Fruit fly (Drosophila melanogaster) whole organism, embryonic: ENCODE data around the gene CG11052.

Source experiments
- B-H1 ChIP-seq: fragments of 200-800 bp; sonication (Bioruptor generic); IDR thresholded peaks from 3 replicates; pipeline ENCODE4 v1.3.6; 2022; ENCODE audit warnings: missing biosample characterization, missing genetic modification characterization
- CG10321 ChIP-seq: fragments of 200-800 bp; sonication (Bioruptor generic); IDR thresholded peaks from 2 replicates; pipeline ENCODE4 v1.3.6; 2022; ENCODE audit warnings: missing biosample characterization, missing genetic modification characterization
- CG10543 ChIP-seq: fragments of 200-800 bp; sonication (Bioruptor generic); optimal IDR thresholded peaks from 3 replicates; lab custom pipeline; 2017; ENCODE audit warnings: missing biosample characterization, mild to moderate bottlenecking, missing genetic modification characterization, moderate library complexity
- CG12769 ChIP-seq: fragments of 200-800 bp; sonication (Bioruptor generic); optimal IDR thresholded peaks from 2 replicates; lab custom pipeline; 2019; ENCODE audit warnings: missing biosample characterization, mild to moderate bottlenecking, missing genetic modification characterization, moderate library complexity
- CG12942 ChIP-seq: fragments of 200-800 bp; sonication (Bioruptor generic); optimal IDR thresholded peaks from 3 replicates; lab custom pipeline; 2016; ENCODE audit warnings: missing biosample characterization, missing genetic modification characterization
- CG13296 ChIP-seq: fragments of 200-800 bp; sonication (Bioruptor generic); optimal IDR thresholded peaks from 3 replicates; lab custom pipeline; 2018; ENCODE audit warnings: missing biosample characterization, mild to moderate bottlenecking, missing genetic modification characterization
- CG13624 ChIP-seq: fragments of 200-800 bp; sonication (Bioruptor generic); optimal IDR thresholded peaks from 2 replicates; lab custom pipeline; 2016; ENCODE audit warnings: missing biosample characterization, missing genetic modification characterization
- CG13894 ChIP-seq: fragments of 200-800 bp; sonication (Bioruptor generic); optimal IDR thresholded peaks from 3 replicates; lab custom pipeline; 2018; ENCODE audit warnings: missing biosample characterization, mild to moderate bottlenecking, missing genetic modification characterization, moderate library complexity
- CG14050 ChIP-seq: fragments of 200-800 bp; sonication (Bioruptor generic); IDR thresholded peaks from 3 replicates; pipeline ENCODE4 v1.3.6; 2022; ENCODE audit warnings: missing biosample characterization, missing genetic modification characterization
- CG14667 ChIP-seq: fragments of 200-800 bp; sonication (Bioruptor generic); IDR thresholded peaks from 2 replicates; pipeline ENCODE4 v1.3.6; 2022; ENCODE audit warnings: missing biosample characterization, missing genetic modification characterization
- CG14860 ChIP-seq: fragments of 200-800 bp; sonication (Bioruptor generic); IDR thresholded peaks from 3 replicates; pipeline ENCODE4 v1.3.6; 2022; ENCODE audit warnings: missing biosample characterization, missing genetic modification characterization; ENCODE audit not compliant: partially characterized antibody
- CG15601 ChIP-seq: fragments of 200-800 bp; sonication (Bioruptor generic); optimal IDR thresholded peaks from 3 replicates; lab custom pipeline; 2019; ENCODE audit warnings: missing biosample characterization, mild to moderate bottlenecking, missing genetic modification characterization, moderate library complexity
- CG1602 ChIP-seq: fragments of 200-800 bp; sonication (Bioruptor generic); optimal IDR thresholded peaks from 3 replicates; lab custom pipeline; 2016; ENCODE audit warnings: missing biosample characterization, missing genetic modification characterization
- CG2678 ChIP-seq: fragments of 200-800 bp; sonication (Bioruptor generic); optimal IDR thresholded peaks from 3 replicates; lab custom pipeline; 2019; ENCODE audit warnings: missing biosample characterization, mild to moderate bottlenecking, missing genetic modification characterization, moderate library complexity
- CG34224 ChIP-seq: fragments of 200-800 bp; sonication (Bioruptor generic); IDR thresholded peaks from 3 replicates; pipeline ENCODE4 v1.3.6; 2022; ENCODE audit warnings: missing biosample characterization, missing genetic modification characterization; ENCODE audit not compliant: partially characterized antibody
- CG6765 ChIP-seq: fragments of 200-800 bp; sonication (Bioruptor generic); optimal IDR thresholded peaks from 3 replicates; lab custom pipeline; 2017; ENCODE audit warnings: missing biosample characterization, mild to moderate bottlenecking, missing genetic modification characterization
- CG6854 ChIP-seq: fragments of 200-800 bp; sonication (Bioruptor generic); optimal IDR thresholded peaks from 3 replicates; lab custom pipeline; 2017; ENCODE audit warnings: missing biosample characterization, mild to moderate bottlenecking, missing genetic modification characterization
- CG8359 ChIP-seq: fragments of 200-800 bp; sonication (Bioruptor generic); optimal IDR thresholded peaks from 2 replicates; lab custom pipeline; 2017; ENCODE audit warnings: missing biosample characterization, mild to moderate bottlenecking, missing genetic modification characterization, borderline replicate concordance
- CG8924 ChIP-seq: fragments of 200-800 bp; optimal IDR thresholded peaks from 3 replicates; lab custom pipeline; 2019; ENCODE audit warnings: missing biosample characterization, mild to moderate bottlenecking, missing genetic modification characterization, moderate library complexity
- CG9215 ChIP-seq: fragments of 200-800 bp; sonication (Bioruptor generic); IDR thresholded peaks from 2 replicates; pipeline ENCODE4 v1.3.6; 2022; ENCODE audit warnings: missing biosample characterization, missing genetic modification characterization
- CG9437 ChIP-seq: fragments of 200-800 bp; sonication (Bioruptor generic); optimal IDR thresholded peaks from 2 replicates; lab custom pipeline; 2018; ENCODE audit warnings: missing biosample characterization, mild to moderate bottlenecking, missing genetic modification characterization
- CrebB ChIP-seq: fragments of 200-800 bp; sonication (Bioruptor generic); optimal IDR thresholded peaks from 3 replicates; lab custom pipeline; 2018; ENCODE audit warnings: missing biosample characterization, mild to moderate bottlenecking, missing genetic modification characterization
- D ChIP-seq, 2 experiments: fragments of 200-800 bp in 1 of 2; fragments of >200 bp in 1 of 2; sonication (Bioruptor generic) in 1 of 2; optimal IDR thresholded peaks; 2 replicates in 1 of 2; 3 replicates in 1 of 2; lab custom pipeline; 2017; ENCODE audit warnings: mild to moderate bottlenecking in 1 of 2, missing biosample characterization in 1 of 2, missing genetic modification characterization in 1 of 2, missing genetic modification reagents in 1 of 2
- Deaf1 ChIP-seq: fragments of 200-800 bp; optimal IDR thresholded peaks from 3 replicates; lab custom pipeline; 2019; ENCODE audit warnings: missing biosample characterization, mild to moderate bottlenecking, missing genetic modification characterization, moderate library complexity
- Dll ChIP-seq: fragments of 200-800 bp; sonication (Bioruptor generic); IDR thresholded peaks from 4 replicates; pipeline ENCODE4 v1.3.6; 2022; ENCODE audit warnings: missing biosample characterization, missing genetic modification characterization; ENCODE audit not compliant: partially characterized antibody
- Elba2 ChIP-seq: fragments of 200-800 bp; sonication (Bioruptor generic); optimal IDR thresholded peaks from 3 replicates; lab custom pipeline; 2016; ENCODE audit warnings: missing biosample characterization, missing genetic modification characterization
- Lhr ChIP-seq: fragments of 200-800 bp; sonication (Bioruptor generic); optimal IDR thresholded peaks from 3 replicates; lab custom pipeline; 2017; ENCODE audit warnings: mild to moderate bottlenecking, missing biosample characterization, missing genetic modification reagents, missing genetic modification characterization
- Med ChIP-seq: fragments of 200-800 bp; sonication (Bioruptor generic); peaks from one replicate; lab custom pipeline; 2016; ENCODE audit warnings: missing biosample characterization, missing genetic modification characterization, mild to moderate bottlenecking, inconsistent platforms, moderate library complexity
- ac ChIP-seq: fragments of 200-800 bp; sonication (Bioruptor generic); optimal IDR thresholded peaks from 3 replicates; lab custom pipeline; 2017; ENCODE audit warnings: missing biosample characterization, mild to moderate bottlenecking, missing genetic modification characterization
- cato ChIP-seq: fragments of 200-800 bp; sonication (Bioruptor generic); optimal IDR thresholded peaks from 2 replicates; lab custom pipeline; 2016; ENCODE audit warnings: missing biosample characterization, missing genetic modification characterization, borderline replicate concordance
- chinmo ChIP-seq: fragments of 200-800 bp; sonication (Bioruptor generic); IDR thresholded peaks from 4 replicates; pipeline ENCODE4 v1.3.6; 2022; ENCODE audit warnings: missing biosample characterization, missing genetic modification characterization; ENCODE audit not compliant: partially characterized antibody
- ci ChIP-seq: fragments of 200-800 bp; sonication (Bioruptor generic); IDR thresholded peaks from 3 replicates; pipeline ENCODE4 v1.3.6; 2022; ENCODE audit warnings: missing biosample characterization, missing genetic modification characterization
- corto ChIP-seq: fragments of 200-800 bp; sonication (Bioruptor generic); optimal IDR thresholded peaks from 2 replicates; lab custom pipeline; 2016; ENCODE audit warnings: missing biosample characterization, mild to moderate bottlenecking, missing genetic modification characterization, moderate library complexity
- grau ChIP-seq: fragments of 200-800 bp; optimal IDR thresholded peaks from 3 replicates; lab custom pipeline; 2019; ENCODE audit warnings: missing biosample characterization, mild to moderate bottlenecking, missing genetic modification characterization, moderate library complexity
- gt ChIP-seq: fragments of 200-800 bp; sonication (Bioruptor generic); IDR thresholded peaks from 2 replicates; pipeline ENCODE4 v1.3.6; 2022; ENCODE audit warnings: missing biosample characterization, missing genetic modification characterization
- lola ChIP-seq, 3 experiments: fragments of >200 bp in 2 of 3; fragments of 200-800 bp in 1 of 3; sonication (Bioruptor generic) in 1 of 3; optimal IDR thresholded peaks; 2 replicates each; lab custom pipeline; 2017 to 2019; ENCODE audit warnings: missing biosample characterization in 3 of 3, missing genetic modification characterization in 3 of 3, mild to moderate bottlenecking in 1 of 3, moderate library complexity in 1 of 3
- luna ChIP-seq: fragments of 200-800 bp; sonication (Bioruptor generic); optimal IDR thresholded peaks from 2 replicates; lab custom pipeline; 2016; ENCODE audit warnings: missing biosample characterization, missing genetic modification characterization
- nmo ChIP-seq: fragments of 200-800 bp; sonication (Bioruptor generic); optimal IDR thresholded peaks from 2 replicates; lab custom pipeline; 2018; ENCODE audit warnings: missing biosample characterization, mild to moderate bottlenecking, missing genetic modification characterization, moderate library complexity
- pros ChIP-seq: fragments of 200-800 bp; sonication (Bioruptor generic); optimal IDR thresholded peaks from 3 replicates; lab custom pipeline; 2019; ENCODE audit warnings: missing biosample characterization, mild to moderate bottlenecking, missing genetic modification characterization, moderate library complexity
- ro ChIP-seq: fragments of 200-800 bp; sonication (Bioruptor generic); IDR thresholded peaks from 2 replicates; pipeline ENCODE4 v1.3.6; 2022; ENCODE audit warnings: missing biosample characterization, missing genetic modification characterization
- row ChIP-seq: fragments of 200-800 bp; sonication (Bioruptor generic); IDR thresholded peaks from 3 replicates; pipeline ENCODE4 v1.3.6; 2022; ENCODE audit warnings: missing biosample characterization, missing genetic modification characterization
- sr ChIP-seq: fragments of 200-800 bp; sonication (Bioruptor generic); IDR thresholded peaks from 3 replicates; pipeline ENCODE4 v1.3.6; 2022; ENCODE audit warnings: missing biosample characterization, missing genetic modification characterization
- stc ChIP-seq: fragments of 200-800 bp; sonication (Bioruptor generic); IDR thresholded peaks from 2 replicates; pipeline ENCODE4 v1.3.6; 2022; ENCODE audit warnings: missing biosample characterization, missing genetic modification characterization
- stwl ChIP-seq: fragments of 200-800 bp; sonication (Bioruptor generic); optimal IDR thresholded peaks from 3 replicates; lab custom pipeline; 2018; ENCODE audit warnings: missing biosample characterization, mild to moderate bottlenecking, missing genetic modification characterization, moderate library complexity
- trem ChIP-seq: fragments of 200-800 bp; optimal IDR thresholded peaks from 3 replicates; lab custom pipeline; 2019; ENCODE audit warnings: missing biosample characterization, mild to moderate bottlenecking, missing genetic modification characterization, moderate library complexity
- wek ChIP-seq: fragments of 200-800 bp; sonication (Bioruptor generic); optimal IDR thresholded peaks from 3 replicates; lab custom pipeline; 2018; ENCODE audit warnings: missing biosample characterization, mild to moderate bottlenecking, missing genetic modification characterization, moderate library complexity
- z ChIP-seq: fragments of 200-800 bp; sonication (Bioruptor generic); IDR thresholded peaks from 3 replicates; pipeline ENCODE4 v1.3.6; 2022; ENCODE audit warnings: missing biosample characterization, missing genetic modification characterization

Gene CG11052

DNA sequence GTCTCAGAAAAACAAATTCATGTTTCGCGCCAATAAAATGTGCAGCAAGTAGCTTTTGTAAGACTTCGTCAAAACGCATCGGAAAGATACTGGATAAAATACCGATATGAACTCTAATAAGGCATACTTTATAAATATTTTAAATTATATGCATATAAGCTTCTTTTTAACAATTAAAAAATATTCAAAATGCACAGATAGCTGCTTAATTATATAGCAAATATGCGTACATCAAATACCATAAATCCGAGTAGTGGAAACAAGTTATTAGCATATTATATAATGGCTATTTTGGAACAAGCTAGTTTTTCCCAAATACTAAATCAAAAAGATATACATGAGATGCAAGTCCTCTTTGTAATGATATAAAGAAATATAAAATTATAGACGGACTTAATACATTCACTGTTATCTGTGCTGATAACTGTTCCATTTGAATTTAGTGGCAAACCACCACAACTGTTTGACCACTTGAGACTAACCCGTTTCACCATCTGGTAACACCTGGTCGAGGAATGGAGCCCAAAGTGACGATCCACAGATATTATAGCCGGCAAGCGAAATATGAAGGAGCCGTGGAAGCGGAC lies 9.5 kb downstream of the CG11052 start, which contains the start of gene PIG-H (continued):
- peak; percentile 55 for TF ChIP-seq nmo
- no peak for TF ChIP-seq luna (GFP tag; lab: Kevin White, UChicago)
- no peak for TF ChIP-seq CG8359 (GFP tag; lab: Kevin White, UChicago)
- peak; percentile 28 for TF ChIP-seq stwl
- peak; percentile 44 for TF ChIP-seq CG15601 (tag; lab: Kevin White, UChicago)
- TF ChIP-seq CG2678 (tag; lab: Kevin White, UChicago) = peak; percentile 14
- no peak for TF ChIP-seq CG14667 (GFP tag; lab: Robert Waterston, UW)
- TF ChIP-seq CG1602 (GFP tag; lab: Kevin White, UChicago) = peak; percentile 10
- TF ChIP-seq corto = no peak
- TF ChIP-seq row (GFP tag; lab: Robert Waterston, UW) = peak; percentile 46; the same call in 1 of the 3 replicates
- TF ChIP-seq Lhr (GFP tag; lab: Kevin White, UChicago) = peak; percentile 70
- peak in 1 of 3 experiments; percentile 22 for TF ChIP-seq lola (GFP tag; optimal IDR thresholded peaks at IDR 0.05; lab: Kevin White, UChicago)
- TF ChIP-seq CG14860 = no peak
- TF ChIP-seq trem = peak; percentile 40
- no peak for TF ChIP-seq gt (GFP tag; lab: Robert Waterston, UW)
- TF ChIP-seq grau (tag; lab: Kevin White, UChicago) = peak; percentile 20
- TF ChIP-seq CG8924 = no peak
- TF ChIP-seq ac (GFP tag; lab: Kevin White, UChicago) = no peak

dm6 chr3R:7998778-7999177 lies 10.3 kb downstream of the CG11052 start:
- peak; percentile 69 for TF ChIP-seq CG13894 (tag; lab: Kevin White, UChicago)
- peak; percentile 57 for TF ChIP-seq pros
- no peak for TF ChIP-seq CrebB (tag; lab: Kevin White, UChicago)
- peak; percentile 20 for TF ChIP-seq Deaf1 (tag; lab: Kevin White, UChicago)
- no peak for TF ChIP-seq CG14050
- TF ChIP-seq CG12769 (tag; lab: Kevin White, UChicago) = peak; percentile 57
- TF ChIP-seq Med (GFP tag; lab: Kevin White, UChicago) = peak; percentile 27
- no peak for TF ChIP-seq CG12942
- TF ChIP-seq z (GFP tag; lab: Robert Waterston, UW) = no peak

DNA sequence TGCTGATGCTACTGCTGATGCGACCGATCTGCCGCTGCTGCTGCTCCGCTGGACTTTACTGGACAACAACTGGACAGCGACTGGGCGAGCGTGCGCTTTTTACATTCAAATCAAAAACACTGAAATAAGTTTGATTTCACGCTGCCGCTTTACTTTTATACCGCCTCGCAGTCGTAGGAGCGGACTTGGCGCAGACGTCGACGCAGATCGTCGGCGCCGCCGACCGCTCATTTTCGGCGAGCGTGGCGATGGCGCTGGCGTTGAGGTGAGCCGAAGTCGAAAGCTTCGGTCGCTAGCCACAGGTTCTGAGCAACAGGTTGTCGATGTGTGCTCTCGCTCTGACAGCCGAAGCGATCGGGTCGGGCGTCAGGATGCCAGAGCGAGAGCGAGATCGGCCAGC lies 13.4 kb downstream of the CG11052 start, which contains the start of gene Elovl7:
Gene Elovl7 (minus strand): TSS at position 131 of the 400 bp plus-strand sequence.
- TF ChIP-seq Elba2 (GFP tag; lab: Kevin White, UChicago) = no peak
- no peak for TF ChIP-seq CG10321 (GFP tag; lab: Robert Waterston, UW)
- TF ChIP-seq D (optimal IDR thresholded peaks at IDR 0.05; lab: Kevin White, UChicago) = no peak
- no peak for TF ChIP-seq D (GFP tag; optimal IDR thresholded peaks at IDR 0.05; lab: Kevin White, UChicago)
- TF ChIP-seq ro (GFP tag; lab: Robert Waterston, UW) = no peak
- TF ChIP-seq ci (GFP tag; lab: Robert Waterston, UW) = 0 out of 3 replicates have a peak, but pooled peaks have one; percentile 47
- TF ChIP-seq CG6854 = peak; percentile 19
- no peak for TF ChIP-seq CG9215 (GFP tag; lab: Robert Waterston, UW)
- no peak for TF ChIP-seq CG9437 (GFP tag; lab: Kevin White, UChicago)
- peak; percentile 17 for TF ChIP-seq CG13296
- no peak for TF ChIP-seq cato
- TF ChIP-seq CG13624 (GFP tag; lab: Kevin White, UChicago) = peak; percentile 1
- TF ChIP-seq Dll (GFP tag; lab: Robert Waterston, UW) = 0 out of 4 replicates have a peak, but pooled peaks have one; percentile 15
- 0 out of 3 replicates have a peak, but pooled peaks have one; percentile 6 for TF ChIP-seq sr
- no peak for TF ChIP-seq B-H1 (GFP tag; lab: Robert Waterston, UW)
- TF ChIP-seq stc = peak; percentile 41; the same call in 1 of the 2 replicates
- TF ChIP-seq CG34224 = 0 out of 3 replicates have a peak, but pooled peaks have one; percentile 23
- TF ChIP-seq wek (GFP tag; lab: Kevin White, UChicago) = no peak
- 0 out of 4 replicates have a peak, but pooled peaks have one; percentile 44 for TF ChIP-seq chinmo
- TF ChIP-seq CG6765 = no peak
- TF ChIP-seq Med (GFP tag; lab: Kevin White, UChicago) = peak; percentile 83
- TF ChIP-seq CG10543 (GFP tag; lab: Kevin White, UChicago) = peak; percentile 27
